Fruit fly (Drosophila melanogaster) whole organism, embryonic: ENCODE data around the gene mRpL3.

Experiments
- Bdp1 ChIP-seq: fragments of 200-800 bp; sonication (Bioruptor generic); optimal IDR thresholded peaks from 3 replicates; lab custom pipeline; 2016; ENCODE audit warnings: missing biosample characterization, missing genetic modification characterization
- C15 ChIP-seq: fragments of 200-800 bp; sonication (Bioruptor generic); IDR thresholded peaks from 3 replicates; pipeline ENCODE4 v1.3.6; 2022; ENCODE audit warnings: missing biosample characterization, missing genetic modification characterization
- CG10274 ChIP-seq: fragments of 200-800 bp; sonication (Bioruptor generic); optimal IDR thresholded peaks from 3 replicates; lab custom pipeline; 2017; ENCODE audit warnings: missing biosample characterization, mild to moderate bottlenecking, missing genetic modification characterization
- CG10366 ChIP-seq: fragments of 200-800 bp; sonication (Bioruptor generic); IDR thresholded peaks from 2 replicates; pipeline ENCODE4 v1.3.6; 2022; ENCODE audit warnings: missing biosample characterization, missing genetic modification characterization
- CG11504 ChIP-seq: fragments of 200-800 bp; sonication (Bioruptor generic); optimal IDR thresholded peaks from 3 replicates; lab custom pipeline; 2019; ENCODE audit warnings: missing biosample characterization, mild to moderate bottlenecking, missing genetic modification characterization, moderate library complexity
- CG12391 ChIP-seq: fragments of 200-800 bp; sonication (Bioruptor generic); optimal IDR thresholded peaks from 3 replicates; lab custom pipeline; 2018; ENCODE audit warnings: missing biosample characterization, mild to moderate bottlenecking, missing genetic modification characterization, moderate library complexity
- CG12769 ChIP-seq: fragments of 200-800 bp; sonication (Bioruptor generic); optimal IDR thresholded peaks from 2 replicates; lab custom pipeline; 2019; ENCODE audit warnings: missing biosample characterization, mild to moderate bottlenecking, missing genetic modification characterization, moderate library complexity
- CG14441 ChIP-seq: fragments of 200-800 bp; sonication (Bioruptor generic); IDR thresholded peaks from 2 replicates; pipeline ENCODE4 v1.3.6; 2022; ENCODE audit warnings: missing biosample characterization, missing genetic modification characterization
- CG1529 ChIP-seq: fragments of 200-800 bp; sonication (Bioruptor generic); optimal IDR thresholded peaks from 3 replicates; lab custom pipeline; 2018; ENCODE audit warnings: missing biosample characterization, missing genetic modification characterization
- CG1647 ChIP-seq: fragments of 200-800 bp; sonication (Bioruptor generic); optimal IDR thresholded peaks from 3 replicates; lab custom pipeline; 2016; ENCODE audit warnings: missing biosample characterization, missing genetic modification characterization
- CG17328 ChIP-seq: fragments of 200-800 bp; sonication (Bioruptor generic); IDR thresholded peaks from 2 replicates; pipeline ENCODE4 v1.3.6; 2022; ENCODE audit warnings: missing biosample characterization, missing genetic modification characterization
- CG2712 ChIP-seq: fragments of 200-800 bp; optimal IDR thresholded peaks from 3 replicates; lab custom pipeline; 2019; ENCODE audit warnings: missing biosample characterization, mild to moderate bottlenecking, missing genetic modification characterization, moderate library complexity
- CG2875 ChIP-seq: fragments of 200-800 bp; sonication (Bioruptor generic); optimal IDR thresholded peaks from 2 replicates; lab custom pipeline; 2017; ENCODE audit warnings: missing biosample characterization, mild to moderate bottlenecking, missing genetic modification characterization, missing genetic modification reagents
- CG31224 ChIP-seq: fragments of 200-800 bp; sonication (Bioruptor generic); IDR thresholded peaks from 2 replicates; pipeline ENCODE4 v1.3.6; 2022; ENCODE audit warnings: missing biosample characterization, missing genetic modification characterization
- CG3163 ChIP-seq: fragments of 200-800 bp; sonication (Bioruptor generic); optimal IDR thresholded peaks from 3 replicates; lab custom pipeline; 2016; ENCODE audit warnings: missing biosample characterization, missing genetic modification characterization
- CG34224 ChIP-seq: fragments of 200-800 bp; sonication (Bioruptor generic); IDR thresholded peaks from 3 replicates; pipeline ENCODE4 v1.3.6; 2022; ENCODE audit warnings: missing biosample characterization, missing genetic modification characterization; ENCODE audit not compliant: partially characterized antibody
- CG3838 ChIP-seq: fragments of 200-800 bp; sonication (Bioruptor generic); optimal IDR thresholded peaks from 3 replicates; lab custom pipeline; 2016; ENCODE audit warnings: missing biosample characterization, missing genetic modification characterization
- CG3995 ChIP-seq: fragments of 200-800 bp; sonication (Bioruptor generic); optimal IDR thresholded peaks from 3 replicates; lab custom pipeline; 2016; ENCODE audit warnings: missing biosample characterization, missing genetic modification characterization
- CG4730 ChIP-seq: fragments of 200-800 bp; sonication (Bioruptor generic); IDR thresholded peaks from 2 replicates; pipeline ENCODE4 v1.3.6; 2022; ENCODE audit warnings: missing biosample characterization, missing genetic modification characterization
- CG6791 ChIP-seq: fragments of 200-800 bp; sonication (Bioruptor generic); IDR thresholded peaks from 3 replicates; pipeline ENCODE4 v1.3.6; 2022; ENCODE audit warnings: missing biosample characterization, missing genetic modification characterization; ENCODE audit not compliant: partially characterized antibody
- CG7928 ChIP-seq: fragments of 200-800 bp; sonication (Bioruptor generic); optimal IDR thresholded peaks from 2 replicates; lab custom pipeline; 2017; ENCODE audit warnings: missing biosample characterization, mild to moderate bottlenecking, missing genetic modification characterization
- CG8944 ChIP-seq: fragments of 200-800 bp; sonication (Bioruptor generic); optimal IDR thresholded peaks from 3 replicates; lab custom pipeline; 2016; ENCODE audit warnings: missing biosample characterization, missing genetic modification characterization
- CG9437 ChIP-seq: fragments of 200-800 bp; sonication (Bioruptor generic); optimal IDR thresholded peaks from 2 replicates; lab custom pipeline; 2018; ENCODE audit warnings: missing biosample characterization, mild to moderate bottlenecking, missing genetic modification characterization
- CoRest ChIP-seq: fragments of 200-800 bp; sonication (Bioruptor generic); optimal IDR thresholded peaks from 3 replicates; lab custom pipeline; 2018; ENCODE audit warnings: missing biosample characterization, mild to moderate bottlenecking, missing genetic modification characterization, moderate library complexity
- D19B ChIP-seq: fragments of 200-800 bp; sonication (Bioruptor generic); optimal IDR thresholded peaks from 2 replicates; lab custom pipeline; 2017; ENCODE audit warnings: missing biosample characterization, mild to moderate bottlenecking, missing genetic modification characterization
- Dfd ChIP-seq, 2 experiments: fragments of >200 bp; optimal IDR thresholded peaks; 2 replicates each; lab custom pipeline; 2017; ENCODE audit warnings: missing biosample characterization in 2 of 2, missing genetic modification characterization in 2 of 2
- Dip3 ChIP-seq: fragments of 200-800 bp; sonication (Bioruptor generic); optimal IDR thresholded peaks from 3 replicates; lab custom pipeline; 2016; ENCODE audit warnings: missing biosample characterization, missing genetic modification characterization
- H15 ChIP-seq: fragments of 200-800 bp; sonication (Bioruptor generic); IDR thresholded peaks from 3 replicates; pipeline ENCODE4 v1.3.6; 2022; ENCODE audit warnings: missing biosample characterization, missing genetic modification characterization
- Max ChIP-seq: fragments of 200-800 bp; sonication (Bioruptor generic); optimal IDR thresholded peaks from 2 replicates; lab custom pipeline; 2016; ENCODE audit warnings: missing biosample characterization, mild to moderate bottlenecking, missing genetic modification characterization
- Ptx1 ChIP-seq: fragments of 200-800 bp; sonication (Bioruptor generic); IDR thresholded peaks from 2 replicates; pipeline ENCODE4 v1.3.6; 2022; ENCODE audit warnings: missing biosample characterization, missing genetic modification characterization
- Sin3A ChIP-seq: fragments of >200 bp; optimal IDR thresholded peaks from 2 replicates; lab custom pipeline; 2018
- Stat92E ChIP-seq, 3 experiments: fragments of >200 bp in 2 of 3; fragments of 200-800 bp in 1 of 3; sonication (Bioruptor generic) in 1 of 3; optimal IDR thresholded peaks; 2 replicates each; lab custom pipeline; 2017 to 2019; ENCODE audit warnings: missing biosample characterization in 3 of 3, missing genetic modification characterization in 3 of 3, mild to moderate bottlenecking in 1 of 3, moderate library complexity in 1 of 3
- Xbp1 ChIP-seq: fragments of 200-800 bp; sonication (Bioruptor generic); optimal IDR thresholded peaks from 3 replicates; lab custom pipeline; 2016; ENCODE audit warnings: missing biosample characterization, mild to moderate bottlenecking, missing genetic modification characterization
- ash1 ChIP-seq: fragments of 200-800 bp; sonication (Bioruptor generic); optimal IDR thresholded peaks from 2 replicates; lab custom pipeline; 2018; ENCODE audit warnings: missing biosample characterization, mild to moderate bottlenecking, missing genetic modification characterization
- chn ChIP-seq: fragments of 200-800 bp; sonication (Bioruptor generic); optimal IDR thresholded peaks from 2 replicates; lab custom pipeline; 2016; ENCODE audit warnings: missing biosample characterization, missing genetic modification characterization
- crol ChIP-seq: fragments of 200-800 bp; sonication (Bioruptor generic); IDR thresholded peaks from 2 replicates; pipeline ENCODE4 v1.3.6; 2022; ENCODE audit warnings: missing biosample characterization, missing genetic modification characterization
- cwo ChIP-seq: fragments of 200-800 bp; sonication (Bioruptor generic); optimal IDR thresholded peaks from 3 replicates; lab custom pipeline; 2017; ENCODE audit warnings: missing biosample characterization, missing genetic modification characterization, mild to moderate bottlenecking, moderate library complexity, missing genetic modification reagents
- da ChIP-seq: fragments of 200-800 bp; sonication (Bioruptor generic); optimal IDR thresholded peaks from 2 replicates; lab custom pipeline; 2016; ENCODE audit warnings: missing biosample characterization, missing genetic modification characterization
- dm ChIP-seq: fragments of 200-800 bp; sonication (Bioruptor generic); optimal IDR thresholded peaks from 3 replicates; lab custom pipeline; 2016; ENCODE audit warnings: missing biosample characterization, missing genetic modification characterization
- esg ChIP-seq: fragments of 200-800 bp; sonication (Bioruptor generic); conservative IDR thresholded peaks from 2 replicates; pipeline ENCODE4 v1.3.6; 2022; ENCODE audit warnings: missing biosample characterization, missing genetic modification characterization
- gce ChIP-seq: fragments of 200-800 bp; sonication (Bioruptor generic); IDR thresholded peaks from 3 replicates; pipeline ENCODE4 v1.3.6; 2022; ENCODE audit warnings: missing biosample characterization, missing genetic modification characterization
- grn ChIP-seq: fragments of 200-800 bp; sonication (Bioruptor generic); optimal IDR thresholded peaks from 3 replicates; lab custom pipeline; 2017; ENCODE audit warnings: missing biosample characterization, missing genetic modification characterization
- ham ChIP-seq: fragments of 200-800 bp; sonication (Bioruptor generic); IDR thresholded peaks from 2 replicates; pipeline ENCODE4 v1.3.6; 2022; ENCODE audit warnings: missing biosample characterization, missing genetic modification characterization
- ind ChIP-seq: fragments of 200-800 bp; sonication (Bioruptor generic); optimal IDR thresholded peaks from 3 replicates; lab custom pipeline; 2016; ENCODE audit warnings: missing biosample characterization, missing genetic modification characterization
- lab ChIP-seq: fragments of 200-800 bp; sonication (Bioruptor generic); optimal IDR thresholded peaks from 3 replicates; lab custom pipeline; 2017; ENCODE audit warnings: missing biosample characterization, missing genetic modification characterization, mild to moderate bottlenecking, moderate library complexity, missing genetic modification reagents
- nerfin-2 ChIP-seq: fragments of 200-800 bp; sonication (Bioruptor generic); IDR thresholded peaks from 2 replicates; pipeline ENCODE4 v1.3.6; 2022; ENCODE audit warnings: missing biosample characterization, missing genetic modification characterization; ENCODE audit not compliant: partially characterized antibody
- peb ChIP-seq: fragments of 200-800 bp; sonication (Bioruptor generic); IDR thresholded peaks from 2 replicates; pipeline ENCODE4 v1.3.6; 2022; ENCODE audit warnings: missing biosample characterization, missing genetic modification characterization
- sqz ChIP-seq: fragments of 200-800 bp; sonication (Bioruptor generic); optimal IDR thresholded peaks from 3 replicates; lab custom pipeline; 2018; ENCODE audit warnings: missing biosample characterization, mild to moderate bottlenecking, missing genetic modification characterization
- trh ChIP-seq: fragments of 200-800 bp; sonication (Bioruptor generic); optimal IDR thresholded peaks from 2 replicates; lab custom pipeline; 2016; ENCODE audit warnings: missing biosample characterization, missing genetic modification characterization
- tx ChIP-seq: fragments of 200-800 bp; sonication (Bioruptor generic); optimal IDR thresholded peaks from 2 replicates; lab custom pipeline; 2016; ENCODE audit warnings: missing biosample characterization, missing genetic modification characterization
- z ChIP-seq: fragments of 200-800 bp; sonication (Bioruptor generic); IDR thresholded peaks from 3 replicates; pipeline ENCODE4 v1.3.6; 2022; ENCODE audit warnings: missing biosample characterization, missing genetic modification characterization

Gene mRpL3

DNA sequence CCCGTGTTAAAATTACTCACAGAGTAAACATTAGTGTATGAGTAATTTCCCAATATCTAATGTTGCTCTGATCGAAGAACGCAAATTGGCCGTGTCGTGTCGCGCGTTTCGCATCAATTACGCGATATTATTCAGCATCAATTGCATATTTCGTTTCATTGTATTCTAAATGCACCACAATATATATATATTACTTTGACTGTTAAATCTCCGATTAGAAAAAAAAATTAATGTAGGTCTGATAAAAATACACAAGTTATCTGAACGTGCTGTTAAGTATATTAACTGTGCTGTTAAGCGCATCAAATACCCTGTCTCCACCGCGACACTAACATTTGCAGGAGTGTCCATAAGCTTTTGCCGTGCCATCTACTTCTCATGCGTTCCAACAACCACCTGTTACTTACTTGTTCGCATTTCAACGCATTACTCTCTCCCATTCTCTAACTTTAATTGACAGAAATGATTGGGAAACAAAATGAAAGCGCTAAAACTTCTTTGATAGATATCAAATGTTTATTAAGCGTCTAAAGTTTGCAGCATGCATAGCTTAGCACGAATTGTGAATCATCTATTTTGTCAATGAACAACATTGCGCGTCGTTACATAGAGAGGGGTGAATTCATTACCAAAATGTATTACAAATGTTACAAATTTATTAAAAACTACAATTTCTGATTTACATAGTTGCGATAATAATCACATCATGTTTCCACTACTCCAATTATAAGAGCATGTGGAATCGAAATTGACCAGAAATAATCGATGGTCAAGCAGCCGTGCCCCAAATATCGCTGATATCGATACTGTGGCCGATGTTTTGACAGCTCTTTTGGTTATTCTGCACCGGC lies at the start of gene mRpL3, which contains the start of gene Graf (continued):
- no peak for TF ChIP-seq Dip3
- TF ChIP-seq CG6791 (GFP tag; lab: Robert Waterston, UW) = peak; percentile 94
- no peak for TF ChIP-seq Bdp1 (GFP tag; lab: Kevin White, UChicago)
- TF ChIP-seq CG10366 (GFP tag; lab: Robert Waterston, UW) = no peak
- peak; percentile 22 for TF ChIP-seq dm (GFP tag; lab: Kevin White, UChicago)
- TF ChIP-seq H15 (GFP tag; lab: Robert Waterston, UW) = no peak
- TF ChIP-seq sqz = peak; percentile 52
- TF ChIP-seq ind (GFP tag; lab: Kevin White, UChicago) = no peak
- no peak for TF ChIP-seq z (GFP tag; lab: Robert Waterston, UW)
- TF ChIP-seq CG14441 (GFP tag; lab: Robert Waterston, UW) = 0 out of 2 replicates have a peak, but pooled peaks have one; percentile 14
- TF ChIP-seq Dfd (GFP tag; optimal IDR thresholded peaks at IDR 0.05; lab: Kevin White, UChicago) = no peak
- TF ChIP-seq CG1529 (GFP tag; lab: Kevin White, UChicago) = no peak
- no peak for TF ChIP-seq CG11504 (tag; lab: Kevin White, UChicago)
- no peak for TF ChIP-seq Max (GFP tag; lab: Kevin White, UChicago)
- no peak for TF ChIP-seq peb
- TF ChIP-seq nerfin-2 (GFP tag; lab: Robert Waterston, UW) = peak; percentile 92
- TF ChIP-seq CG17328 (GFP tag; lab: Robert Waterston, UW) = no peak
- TF ChIP-seq chn (GFP tag; lab: Kevin White, UChicago) = no peak
- no peak for TF ChIP-seq da (GFP tag; lab: Kevin White, UChicago)
- no peak for TF ChIP-seq trh (GFP tag; lab: Kevin White, UChicago)
- TF ChIP-seq esg (GFP tag; lab: Robert Waterston, UW) = no peak
- no peak for TF ChIP-seq CG3838 (GFP tag; lab: Kevin White, UChicago)
- no peak for TF ChIP-seq CG3163
- no peak for TF ChIP-seq cwo (GFP tag; lab: Kevin White, UChicago)
- TF ChIP-seq CG3995 = peak; percentile 73
- TF ChIP-seq C15 (GFP tag; lab: Robert Waterston, UW) = no peak
- no peak for TF ChIP-seq CG9437 (GFP tag; lab: Kevin White, UChicago)
- no peak for TF ChIP-seq D19B (GFP tag; lab: Kevin White, UChicago)
- TF ChIP-seq CG10274 (GFP tag; lab: Kevin White, UChicago) = no peak
- TF ChIP-seq ham (GFP tag; lab: Robert Waterston, UW) = no peak
- no peak for TF ChIP-seq Xbp1 (GFP tag; lab: Kevin White, UChicago)
- no peak for TF ChIP-seq ash1 (GFP tag; lab: Kevin White, UChicago)
- no peak for TF ChIP-seq Stat92E (GFP tag; optimal IDR thresholded peaks at IDR 0.05; lab: Kevin White, UChicago)
- TF ChIP-seq CG1647 (GFP tag; lab: Kevin White, UChicago) = no peak
- TF ChIP-seq CG12769 (tag; lab: Kevin White, UChicago) = no peak
- TF ChIP-seq CG34224 = peak; percentile 87
- TF ChIP-seq CG31224 (GFP tag; lab: Robert Waterston, UW) = no peak
- no peak for TF ChIP-seq crol (GFP tag; lab: Robert Waterston, UW)
- TF ChIP-seq CG7928 = no peak
- TF ChIP-seq lab (GFP tag; lab: Kevin White, UChicago) = no peak
- TF ChIP-seq CG8944 (GFP tag; lab: Kevin White, UChicago) = no peak
- TF ChIP-seq CG2712 (tag; lab: Kevin White, UChicago) = no peak
- TF ChIP-seq CG12391 (tag; lab: Kevin White, UChicago) = no peak
- TF ChIP-seq tx (GFP tag; lab: Kevin White, UChicago) = no peak
- TF ChIP-seq grn (GFP tag; lab: Kevin White, UChicago) = peak; percentile 14
- no peak for TF ChIP-seq gce (GFP tag; lab: Robert Waterston, UW)
- TF ChIP-seq CoRest (tag; lab: Kevin White, UChicago) = no peak
- TF ChIP-seq CG4730 (GFP tag; lab: Robert Waterston, UW) = no peak
- TF ChIP-seq CG2875 (GFP tag; lab: Kevin White, UChicago) = no peak
- TF ChIP-seq Ptx1 (GFP tag; lab: Robert Waterston, UW) = no peak
- peak; percentile 48 for TF ChIP-seq Sin3A
